Fruit fly (Drosophila melanogaster) whole organism, embryonic: Measurements from ENCODE around the gene Pkg21D.

Experiments used
- Atf6 ChIP-seq: fragments of 200-800 bp; sonication (Bioruptor generic); IDR thresholded peaks from 2 replicates; pipeline ENCODE4 v1.3.6; 2022; ENCODE audit warnings: missing biosample characterization, missing genetic modification characterization
- CG10431 ChIP-seq: fragments of 200-800 bp; sonication (Bioruptor generic); optimal IDR thresholded peaks from 3 replicates; lab custom pipeline; 2018; ENCODE audit warnings: missing biosample characterization, mild to moderate bottlenecking, missing genetic modification characterization
- CG11093 ChIP-seq: fragments of 200-800 bp; sonication (Bioruptor generic); IDR thresholded peaks from 3 replicates; pipeline ENCODE4 v1.3.6; 2022; ENCODE audit warnings: missing biosample characterization, missing genetic modification characterization
- CG11398 ChIP-seq: fragments of 200-800 bp; sonication (Bioruptor generic); optimal IDR thresholded peaks from 2 replicates; lab custom pipeline; 2016; ENCODE audit warnings: missing biosample characterization, missing genetic modification characterization
- CG11504 ChIP-seq: fragments of 200-800 bp; sonication (Bioruptor generic); optimal IDR thresholded peaks from 3 replicates; lab custom pipeline; 2019; ENCODE audit warnings: missing biosample characterization, mild to moderate bottlenecking, missing genetic modification characterization, moderate library complexity
- CG12659 ChIP-seq: fragments of 200-800 bp; sonication (Bioruptor generic); optimal IDR thresholded peaks from 3 replicates; lab custom pipeline; 2017; ENCODE audit warnings: mild to moderate bottlenecking, missing biosample characterization, missing genetic modification reagents, missing genetic modification characterization
- CG14860 ChIP-seq: fragments of 200-800 bp; sonication (Bioruptor generic); IDR thresholded peaks from 3 replicates; pipeline ENCODE4 v1.3.6; 2022; ENCODE audit warnings: missing biosample characterization, missing genetic modification characterization; ENCODE audit not compliant: partially characterized antibody
- CG17359 ChIP-seq: fragments of 200-800 bp; sonication (Bioruptor generic); optimal IDR thresholded peaks from 3 replicates; lab custom pipeline; 2018; ENCODE audit warnings: missing biosample characterization, mild to moderate bottlenecking, missing genetic modification characterization, moderate library complexity
- CG18764 ChIP-seq: fragments of 200-800 bp; sonication (Bioruptor generic); optimal IDR thresholded peaks from 3 replicates; lab custom pipeline; 2016; ENCODE audit warnings: missing biosample characterization, missing genetic modification characterization
- CG2116 ChIP-seq: fragments of 200-800 bp; sonication (Bioruptor generic); optimal IDR thresholded peaks from 3 replicates; lab custom pipeline; 2018; ENCODE audit warnings: missing biosample characterization, mild to moderate bottlenecking, missing genetic modification characterization
- CG2678 ChIP-seq: fragments of 200-800 bp; sonication (Bioruptor generic); optimal IDR thresholded peaks from 3 replicates; lab custom pipeline; 2019; ENCODE audit warnings: missing biosample characterization, mild to moderate bottlenecking, missing genetic modification characterization, moderate library complexity
- CG4360 ChIP-seq: fragments of 200-800 bp; sonication (Bioruptor generic); IDR thresholded peaks from 2 replicates; pipeline ENCODE4 v1.3.6; 2022; ENCODE audit warnings: missing biosample characterization, missing genetic modification characterization
- CG4730 ChIP-seq: fragments of 200-800 bp; sonication (Bioruptor generic); IDR thresholded peaks from 2 replicates; pipeline ENCODE4 v1.3.6; 2022; ENCODE audit warnings: missing biosample characterization, missing genetic modification characterization
- CG7357 ChIP-seq: fragments of 200-800 bp; sonication (Bioruptor generic); IDR thresholded peaks from 3 replicates; pipeline ENCODE4 v1.3.6; 2022; ENCODE audit warnings: missing biosample characterization, missing genetic modification characterization
- CG7786 ChIP-seq: fragments of 200-800 bp; sonication (Bioruptor generic); optimal IDR thresholded peaks from 2 replicates; lab custom pipeline; 2016; ENCODE audit warnings: missing biosample characterization, missing genetic modification characterization
- CG9817 ChIP-seq: fragments of 200-800 bp; sonication (Bioruptor generic); optimal IDR thresholded peaks from 2 replicates; lab custom pipeline; 2018; ENCODE audit warnings: missing biosample characterization, mild to moderate bottlenecking, missing genetic modification characterization, moderate library complexity
- CTCF ChIP-seq: fragments of 200-800 bp; sonication (Bioruptor generic); optimal IDR thresholded peaks from 2 replicates; lab custom pipeline; 2017; ENCODE audit warnings: missing biosample characterization, mild to moderate bottlenecking, missing genetic modification characterization, moderate library complexity
- CkIIα-i1 ChIP-seq: fragments of 200-800 bp; sonication (Bioruptor generic); IDR thresholded peaks from 2 replicates; pipeline ENCODE4 v1.3.6; 2022; ENCODE audit warnings: missing biosample characterization, missing genetic modification characterization
- D19B ChIP-seq: fragments of 200-800 bp; sonication (Bioruptor generic); optimal IDR thresholded peaks from 2 replicates; lab custom pipeline; 2017; ENCODE audit warnings: missing biosample characterization, mild to moderate bottlenecking, missing genetic modification characterization
- Dbx ChIP-seq: fragments of 200-800 bp; sonication (Bioruptor generic); IDR thresholded peaks from 3 replicates; pipeline ENCODE4 v1.3.6; 2022; ENCODE audit warnings: missing biosample characterization, missing genetic modification characterization
- Drgx ChIP-seq: fragments of 200-800 bp; sonication (Bioruptor generic); IDR thresholded peaks from 2 replicates; pipeline ENCODE4 v1.3.6; 2022; ENCODE audit warnings: missing biosample characterization, missing genetic modification characterization
- Eip74EF ChIP-seq, 2 experiments: fragments of 200-800 bp in 1 of 2; fragments of >200 bp in 1 of 2; sonication (Bioruptor generic) in 1 of 2; optimal IDR thresholded peaks; 2 replicates each; lab custom pipeline; 2017 to 2019; ENCODE audit warnings: missing biosample characterization in 2 of 2, missing genetic modification characterization in 2 of 2, mild to moderate bottlenecking in 1 of 2, moderate library complexity in 1 of 2
- Ets97D ChIP-seq: fragments of 200-800 bp; sonication (Bioruptor generic); optimal IDR thresholded peaks from 3 replicates; lab custom pipeline; 2016; ENCODE audit warnings: missing biosample characterization, missing genetic modification characterization
- Fer3 ChIP-seq: fragments of 200-800 bp; sonication (Bioruptor generic); optimal IDR thresholded peaks from 2 replicates; lab custom pipeline; 2018; ENCODE audit warnings: missing biosample characterization, mild to moderate bottlenecking, missing genetic modification characterization, moderate library complexity
- Hmr ChIP-seq: fragments of 200-800 bp; sonication (Bioruptor generic); optimal IDR thresholded peaks from 3 replicates; lab custom pipeline; 2017; ENCODE audit warnings: mild to moderate bottlenecking, missing biosample characterization, missing genetic modification reagents, missing genetic modification characterization
- Kr ChIP-seq: fragments of 200-800 bp; sonication (Bioruptor generic); optimal IDR thresholded peaks from 2 replicates; lab custom pipeline; 2017; ENCODE audit warnings: missing biosample characterization, mild to moderate bottlenecking, missing genetic modification characterization
- Opbp ChIP-seq: fragments of 200-800 bp; sonication (Bioruptor generic); IDR thresholded peaks from 3 replicates; pipeline ENCODE4 v1.3.6; 2022; ENCODE audit warnings: missing biosample characterization, missing genetic modification characterization; ENCODE audit not compliant: partially characterized antibody
- PHDP ChIP-seq: fragments of 200-800 bp; sonication (Bioruptor generic); optimal IDR thresholded peaks from 3 replicates; lab custom pipeline; 2018; ENCODE audit warnings: missing biosample characterization, mild to moderate bottlenecking, missing genetic modification characterization, moderate library complexity
- Sox102F ChIP-seq: fragments of 200-800 bp; sonication (Bioruptor generic); optimal IDR thresholded peaks from 2 replicates; lab custom pipeline; 2018; ENCODE audit warnings: missing biosample characterization, mild to moderate bottlenecking, missing genetic modification characterization, moderate library complexity
- TFAM ChIP-seq: fragments of 200-800 bp; sonication (Bioruptor generic); optimal IDR thresholded peaks from 2 replicates; lab custom pipeline; 2017; ENCODE audit warnings: missing biosample characterization, missing genetic modification characterization, inconsistent platforms
- Trl ChIP-seq, 3 experiments: fragments of >200 bp in 2 of 3; fragments of 200-800 bp in 1 of 3; sonication (Bioruptor generic) in 1 of 3; optimal IDR thresholded peaks; 2 replicates in 1 of 3; 3 replicates in 2 of 3; lab custom pipeline; 2016 to 2017; ENCODE audit warnings: missing biosample characterization in 1 of 3, missing genetic modification characterization in 1 of 3
- Xrp1 ChIP-seq: fragments of 200-800 bp; sonication (Bioruptor generic); IDR thresholded peaks from 2 replicates; pipeline ENCODE4 v1.3.6; 2022; ENCODE audit warnings: missing biosample characterization, missing genetic modification characterization
- bab2 ChIP-seq: fragments of 200-800 bp; sonication (Bioruptor generic); optimal IDR thresholded peaks from 2 replicates; lab custom pipeline; 2016; ENCODE audit warnings: missing biosample characterization, missing genetic modification characterization
- bcd ChIP-seq: fragments of 200-800 bp; sonication (Bioruptor generic); optimal IDR thresholded peaks from 2 replicates; lab custom pipeline; 2017; ENCODE audit warnings: missing biosample characterization, mild to moderate bottlenecking, missing genetic modification characterization
- disco-r ChIP-seq: fragments of 200-800 bp; sonication (Bioruptor generic); optimal IDR thresholded peaks from 2 replicates; lab custom pipeline; 2016; ENCODE audit warnings: missing biosample characterization, missing genetic modification characterization
- esg ChIP-seq: fragments of 200-800 bp; sonication (Bioruptor generic); conservative IDR thresholded peaks from 2 replicates; pipeline ENCODE4 v1.3.6; 2022; ENCODE audit warnings: missing biosample characterization, missing genetic modification characterization
- exex ChIP-seq: fragments of 200-800 bp; sonication (Bioruptor generic); optimal IDR thresholded peaks from 4 replicates; lab custom pipeline; 2018; ENCODE audit warnings: missing biosample characterization, mild to moderate bottlenecking, missing genetic modification characterization, moderate library complexity
- insv ChIP-seq, 2 experiments: fragments of 200-800 bp; sonication (Bioruptor generic); optimal IDR thresholded peaks; 3 replicates each; lab custom pipeline; 2016 to 2018; ENCODE audit warnings: missing biosample characterization in 2 of 2, missing genetic modification characterization in 2 of 2
- jing ChIP-seq: fragments of 200-800 bp; sonication (Bioruptor generic); optimal IDR thresholded peaks from 2 replicates; lab custom pipeline; 2018; ENCODE audit warnings: missing biosample characterization, mild to moderate bottlenecking, missing genetic modification characterization
- jumu ChIP-seq: fragments of 200-800 bp; sonication (Bioruptor generic); optimal IDR thresholded peaks from 3 replicates; lab custom pipeline; 2016; ENCODE audit warnings: missing biosample characterization, missing genetic modification characterization
- knrl ChIP-seq: fragments of 200-800 bp; sonication (Bioruptor generic); IDR thresholded peaks from 3 replicates; pipeline ENCODE4 v1.3.6; 2022; ENCODE audit warnings: missing biosample characterization, missing genetic modification characterization; ENCODE audit not compliant: partially characterized antibody
- schlank ChIP-seq: fragments of 200-800 bp; sonication (Bioruptor generic); optimal IDR thresholded peaks from 2 replicates; lab custom pipeline; 2018; ENCODE audit warnings: missing biosample characterization, mild to moderate bottlenecking, missing genetic modification characterization
- sisA ChIP-seq: fragments of 200-800 bp; sonication (Bioruptor generic); IDR thresholded peaks from 2 replicates; pipeline ENCODE4 v1.3.6; 2022; ENCODE audit warnings: missing biosample characterization, missing genetic modification characterization
- slbo ChIP-seq: fragments of 200-800 bp; sonication (Bioruptor generic); IDR thresholded peaks from 2 replicates; pipeline ENCODE4 v1.3.6; 2022; ENCODE audit warnings: missing biosample characterization, missing genetic modification characterization
- tgo ChIP-seq: fragments of 200-800 bp; sonication (Bioruptor generic); IDR thresholded peaks from 3 replicates; pipeline ENCODE4 v1.3.6; 2022; ENCODE audit warnings: missing biosample characterization, missing genetic modification characterization
- unc-4 ChIP-seq: fragments of 200-800 bp; sonication (Bioruptor generic); IDR thresholded peaks from 2 replicates; pipeline ENCODE4 v1.3.6; 2022; ENCODE audit warnings: missing biosample characterization, missing genetic modification characterization; ENCODE audit not compliant: partially characterized antibody
- usp ChIP-seq: fragments of >200 bp; optimal IDR thresholded peaks from 2 replicates; lab custom pipeline; 2017; ENCODE audit warnings: missing biosample characterization, missing genetic modification characterization
- vnd ChIP-seq: fragments of 200-800 bp; sonication (Bioruptor generic); IDR thresholded peaks from 3 replicates; pipeline ENCODE4 v1.3.6; 2022; ENCODE audit warnings: missing biosample characterization, missing genetic modification characterization; ENCODE audit not compliant: partially characterized antibody
- wek ChIP-seq: fragments of 200-800 bp; sonication (Bioruptor generic); optimal IDR thresholded peaks from 3 replicates; lab custom pipeline; 2018; ENCODE audit warnings: missing biosample characterization, mild to moderate bottlenecking, missing genetic modification characterization, moderate library complexity
- zf30C ChIP-seq: fragments of 200-800 bp; sonication (Bioruptor generic); optimal IDR thresholded peaks from 3 replicates; lab custom pipeline; 2018; ENCODE audit warnings: missing biosample characterization, mild to moderate bottlenecking, missing genetic modification characterization

Pkg21D gene

DNA sequence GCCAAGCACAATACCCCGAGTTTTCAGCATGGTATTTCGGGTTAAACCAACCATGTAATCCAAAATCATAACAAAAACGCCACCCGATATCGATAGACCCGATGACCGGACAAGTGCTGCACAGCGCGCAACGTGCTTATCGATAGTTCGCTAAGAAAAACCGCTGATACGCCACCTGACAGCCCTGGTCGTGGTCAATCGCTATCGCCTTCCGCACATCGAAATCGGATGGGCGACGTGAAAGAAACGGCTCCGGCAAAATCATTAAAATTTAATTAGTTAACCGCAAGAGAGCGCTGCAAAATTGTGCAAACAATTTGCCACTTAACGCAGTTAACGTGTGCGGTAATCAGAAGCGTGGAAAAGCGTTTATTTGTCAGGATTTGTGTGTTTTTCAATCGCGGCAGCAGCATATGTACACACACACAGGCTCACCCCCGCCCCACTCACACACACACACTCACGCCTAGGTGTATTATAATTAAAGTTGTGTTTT is 35.2 kb upstream of the Pkg21D start, which contains the start of the genes CG3862 and dock (continued):
- TF ChIP-seq schlank (tag; lab: Kevin White, UChicago) (no peak), CG11398 (GFP tag; lab: Kevin White, UChicago) (peak; percentile 51), PHDP (tag; lab: Kevin White, UChicago) (peak; percentile 51), Xrp1 (GFP tag; lab: Robert Waterston, UW) (peak; percentile 45; the same call in 1 of the 2 replicates), CG18764 (GFP tag; lab: Kevin White, UChicago) (peak; percentile 33), unc-4 (GFP tag; lab: Robert Waterston, UW) (peak; percentile 95), Opbp (GFP tag; lab: Robert Waterston, UW) (peak; percentile 97), exex (tag; lab: Kevin White, UChicago) (peak; percentile 67), Dbx (GFP tag; lab: Robert Waterston, UW) (peak; percentile 69), CG17359 (tag; lab: Kevin White, UChicago) (peak; percentile 45), CG11504 (tag; lab: Kevin White, UChicago) (peak; percentile 40), Hmr (GFP tag; lab: Kevin White, UChicago) (peak; percentile 71), CG12659 (peak; percentile 88), Fer3 (tag; lab: Kevin White, UChicago) (peak; percentile 18), D19B (GFP tag; lab: Kevin White, UChicago) (no peak), Eip74EF (GFP tag; optimal IDR thresholded peaks at IDR 0.05; lab: Kevin White, UChicago) (peak in 1 of 2 experiments; percentile 66), TFAM (GFP tag; lab: Kevin White, UChicago) (no peak), tgo (GFP tag; lab: Robert Waterston, UW) (no peak), CkIIα-i1 (GFP tag; lab: Robert Waterston, UW) (no peak), vnd (peak; percentile 95), CG14860 (GFP tag; lab: Robert Waterston, UW) (peak; percentile 96), CG9817 (tag; lab: Kevin White, UChicago) (peak; percentile 28), knrl (GFP tag; lab: Robert Waterston, UW) (peak; percentile 91), Drgx (GFP tag; lab: Robert Waterston, UW) (no peak), bcd (peak; percentile 49), esg (no peak), wek (GFP tag; lab: Kevin White, UChicago) (peak; percentile 1), Kr (GFP tag; lab: Kevin White, UChicago) (no peak), CG2116 (GFP tag; lab: Kevin White, UChicago) (peak; percentile 88), CG2678 (tag; lab: Kevin White, UChicago) (peak; percentile 53), Atf6 (GFP tag; lab: Robert Waterston, UW) (0 out of 2 replicates have a peak, but pooled peaks have one; percentile 25), Trl (optimal IDR thresholded peaks at IDR 0.05; lab: Kevin White, UChicago) (no peak), Trl (GFP tag; optimal IDR thresholded peaks at IDR 0.05; lab: Kevin White, UChicago) (peak; percentile 59), insv (GFP tag; optimal IDR thresholded peaks at IDR 0.05; lab: Kevin White, UChicago) (peak in 1 of 2 experiments; percentile 23), zf30C (GFP tag; lab: Kevin White, UChicago) (no peak), Sox102F (GFP tag; lab: Kevin White, UChicago) (no peak), sisA (GFP tag; lab: Robert Waterston, UW) (no peak), CG4730 (GFP tag; lab: Robert Waterston, UW) (no peak), CG4360 (GFP tag; lab: Robert Waterston, UW) (no peak; the same call in 1 of the 2 replicates), slbo (GFP tag; lab: Robert Waterston, UW) (peak; percentile 75), CG7786 (GFP tag; lab: Kevin White, UChicago) (peak; percentile 50), jumu (peak; percentile 64), Ets97D (GFP tag; lab: Kevin White, UChicago) (peak; percentile 85), CG10431 (GFP tag; lab: Kevin White, UChicago) (peak; percentile 38), usp (GFP tag; lab: Kevin White, UChicago) (no peak), jing (no peak), CG7357 (GFP tag; lab: Robert Waterston, UW) (no peak), CTCF (GFP tag; lab: Kevin White, UChicago) (peak; percentile 66), bab2 (GFP tag; lab: Kevin White, UChicago) (peak; percentile 38), CG11093 (no peak), disco-r (no peak)
